Fruit fly (Drosophila melanogaster): ENCODE results near the gene CG7059.

The CG7059 gene

dm6 chr3R:22420911-22421310 lies 31.3 kb downstream of the CG7059 start, which contains the start of the genes Nop56 and mats (continued):
- TF ChIP-seq gsb (GFP tag; IDR thresholded peaks at IDR 0.05) = no peak
- no peak for TF ChIP-seq CG11560 (tag; IDR thresholded peaks at IDR 0.05)
- no peak for TF ChIP-seq onecut (GFP tag; IDR thresholded peaks at IDR 0.05)
- TF ChIP-seq nau (GFP tag; optimal IDR thresholded peaks at IDR 0.05) = no peak
- TF ChIP-seq CG7372 (GFP tag; IDR thresholded peaks at IDR 0.05) = no peak
- no peak for TF ChIP-seq esg (GFP tag; conservative IDR thresholded peaks at IDR 0.05)
- TF ChIP-seq CG15073 (GFP tag; optimal IDR thresholded peaks at IDR 0.05) = no peak
- no peak for TF ChIP-seq Mrtf (GFP tag; IDR thresholded peaks at IDR 0.05)
- no peak for TF ChIP-seq kah (GFP tag; optimal IDR thresholded peaks at IDR 0.05)
- no peak for TF ChIP-seq CG17568 (GFP tag; optimal IDR thresholded peaks at IDR 0.05)
- TF ChIP-seq cas (GFP tag; IDR thresholded peaks at IDR 0.05) = no peak
- peak in 1 of 3 experiments; percentile 78 for TF ChIP-seq Stat92E (GFP tag; optimal IDR thresholded peaks at IDR 0.05)
- peak; percentile 45 for TF ChIP-seq HmgZ (tag; optimal IDR thresholded peaks at IDR 0.05)
- TF ChIP-seq B-H1 (GFP tag; IDR thresholded peaks at IDR 0.05) = no peak
- no peak for TF ChIP-seq fd102C (GFP tag; optimal IDR thresholded peaks at IDR 0.05)
- no peak for TF ChIP-seq CG3065 (GFP tag; optimal IDR thresholded peaks at IDR 0.05)
- TF ChIP-seq eve (GFP tag; optimal IDR thresholded peaks at IDR 0.05) = no peak
- no peak for TF ChIP-seq CG18476 (GFP tag; optimal IDR thresholded peaks at IDR 0.05)
- peak; percentile 73 for TF ChIP-seq cg (GFP tag; optimal IDR thresholded peaks at IDR 0.05)
- no peak for TF ChIP-seq CG18764 (GFP tag; optimal IDR thresholded peaks at IDR 0.05)
- peak; percentile 99 for TF ChIP-seq YL-1 (GFP tag; optimal IDR thresholded peaks at IDR 0.05)
- no peak for TF ChIP-seq CG4707 (GFP tag; optimal IDR thresholded peaks at IDR 0.05)
- no peak for TF ChIP-seq BtbVII (GFP tag; optimal IDR thresholded peaks at IDR 0.05)
- TF ChIP-seq grn (GFP tag; optimal IDR thresholded peaks at IDR 0.05) = peak; percentile 48
- no peak for TF ChIP-seq NC2α (GFP tag; optimal IDR thresholded peaks at IDR 0.05)
- peak; percentile 42 for TF ChIP-seq CG17829 (tag; optimal IDR thresholded peaks at IDR 0.05)
- no peak for TF ChIP-seq Trl (optimal IDR thresholded peaks at IDR 0.05)
- no peak for TF ChIP-seq Trl (GFP tag; optimal IDR thresholded peaks at IDR 0.05)
- TF ChIP-seq Pdp1 (GFP tag; optimal IDR thresholded peaks at IDR 0.05) = peak in 1 of 2 experiments; percentile 55
- no peak for TF ChIP-seq run (tag; optimal IDR thresholded peaks at IDR 0.05)
- TF ChIP-seq Adf1 (GFP tag; IDR thresholded peaks at IDR 0.05) = no peak
- no peak for TF ChIP-seq ken (GFP tag; IDR thresholded peaks at IDR 0.05)
- TF ChIP-seq tap (tag; optimal IDR thresholded peaks at IDR 0.05) = no peak
- TF ChIP-seq CG12299 (tag; optimal IDR thresholded peaks at IDR 0.05) = peak; percentile 28
- no peak for TF ChIP-seq Hr51 (GFP tag; optimal IDR thresholded peaks at IDR 0.05)
- TF ChIP-seq CG11398 (GFP tag; optimal IDR thresholded peaks at IDR 0.05) = no peak
- TF ChIP-seq CG7556 (GFP tag; optimal IDR thresholded peaks at IDR 0.05) = no peak
- peak; percentile 29; the same call in 1 of the 3 replicates for TF ChIP-seq Opbp (GFP tag; IDR thresholded peaks at IDR 0.05; ENCODE audit: partially characterized antibody)
- peak; percentile 21 for TF ChIP-seq CG7745 (tag; optimal IDR thresholded peaks at IDR 0.05)
- TF ChIP-seq Sry-β (GFP tag; optimal IDR thresholded peaks at IDR 0.05) = no peak
- no peak for TF ChIP-seq NK7.1 (GFP tag; optimal IDR thresholded peaks at IDR 0.05)
- no peak for TF ChIP-seq CG11695 (GFP tag; IDR thresholded peaks at IDR 0.05)
- TF ChIP-seq sc (optimal IDR thresholded peaks at IDR 0.05) = no peak
- TF ChIP-seq sc (GFP tag; optimal IDR thresholded peaks at IDR 0.05) = no peak
- no peak for TF ChIP-seq ham (GFP tag; IDR thresholded peaks at IDR 0.05)
- TF ChIP-seq CG11696 (GFP tag; IDR thresholded peaks at IDR 0.05) = no peak
- peak; percentile 17 for TF ChIP-seq CG34376 (GFP tag; optimal IDR thresholded peaks at IDR 0.05)
- no peak for TF ChIP-seq CG16779 (GFP tag; IDR thresholded peaks at IDR 0.05)
- TF ChIP-seq CG13775 (GFP tag; optimal IDR thresholded peaks at IDR 0.05) = no peak
- TF ChIP-seq Mad (GFP tag; optimal IDR thresholded peaks at IDR 0.05) = peak; percentile 22
- 0 out of 2 replicates have a peak, but pooled peaks have one; percentile 38 for TF ChIP-seq unc-4 (GFP tag; IDR thresholded peaks at IDR 0.05; ENCODE audit: partially characterized antibody)
- peak; percentile 8; the same call in 1 of the 2 replicates for TF ChIP-seq CG31441 (GFP tag; IDR thresholded peaks at IDR 0.05)
